Worm (Caenorhabditis elegans): ENCODE measurements around the gene Y6E2A.1.

DNA sequence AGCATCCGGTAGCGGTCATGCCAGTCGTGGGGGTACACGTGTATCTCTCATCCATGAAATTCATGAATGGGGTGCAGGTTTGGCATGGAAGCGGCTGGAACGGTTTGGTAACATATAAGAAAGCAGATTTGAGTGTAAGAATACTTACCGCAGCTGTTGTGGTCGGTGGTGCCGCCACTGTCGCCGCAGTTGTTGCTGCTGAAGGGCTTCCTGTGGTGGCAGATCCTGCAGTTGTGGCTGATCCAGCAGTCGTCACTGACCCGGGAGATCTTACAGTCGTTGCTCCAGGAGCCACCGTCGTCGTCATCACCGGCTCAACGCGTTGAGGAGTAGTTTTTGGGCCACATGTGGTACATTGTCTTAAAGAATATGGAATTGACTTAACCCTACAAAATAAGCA lies 22.7 kb upstream of the Y6E2A.1 start:
- TF ChIP-seq gei-17 (GFP tag; optimal IDR thresholded peaks at IDR 0.05) (no peak), snpc-4 (GFP tag; optimal IDR thresholded peaks at IDR 0.05) (no peak), snpc-4 (tag; optimal IDR thresholded peaks at IDR 0.05) (no peak), ceh-40 (GFP tag; IDR thresholded peaks at IDR 0.05) (no peak), F57C9.4 (tag; optimal IDR thresholded peaks at IDR 0.05) (no peak), mxl-1 (tag; optimal IDR thresholded peaks at IDR 0.05) (no peak), him-1 (tag; optimal IDR thresholded peaks at IDR 0.05) (no peak), ama-1 (optimal IDR thresholded peaks at IDR 0.05) (no peak), ama-1 (GFP tag; optimal IDR thresholded peaks at IDR 0.05) (no peak), pbrm-1 (GFP tag; IDR thresholded peaks at IDR 0.05) (no peak), F55B11.4 (tag; optimal IDR thresholded peaks at IDR 0.05; ENCODE audit: borderline replicate concordance, insufficient read depth) (no peak)

Data from whole organism, young adult.